Worm (Caenorhabditis elegans) whole organism, midembryonic: ENCODE results near the gene sek-5.

ENCODE experiments used
- T22C8.4 ChIP-seq: fragments of 200-800 bp; sonication (Bioruptor generic); IDR thresholded peaks from 2 replicates; pipeline ENCODE4 v1.3.6; 2022; ENCODE audit warnings: missing genetic modification characterization, missing compliant biosample characterization
- flt-1 ChIP-seq: fragments of 200-800 bp; sonication (Bioruptor generic); IDR thresholded peaks from 2 replicates; pipeline ENCODE4 v1.3.6; 2022; ENCODE audit warnings: missing genetic modification characterization, missing compliant biosample characterization
- klf-2 ChIP-seq: fragments of 200-800 bp; sonication (Bioruptor generic); conservative IDR thresholded peaks from 2 replicates; pipeline ENCODE4 v1.3.6; 2022; ENCODE audit warnings: missing genetic modification reagents, missing genetic modification characterization, missing compliant biosample characterization
- med-1 ChIP-seq: sonication (generic microtip); optimal IDR thresholded peaks from 2 replicates; lab custom pipeline; 2017; ENCODE audit warnings: missing genetic modification characterization, mild to moderate bottlenecking, missing compliant biosample characterization, antibody characterized with exemption, missing genetic modification reagents; ENCODE audit not compliant: insufficient read depth
- ref-1 ChIP-seq: fragments of 200-800 bp; sonication (Bioruptor generic); conservative IDR thresholded peaks from 2 replicates; pipeline ENCODE4 v1.3.6; 2022; ENCODE audit warnings: missing genetic modification reagents, missing genetic modification characterization, missing compliant biosample characterization
- tab-1 ChIP-seq: fragments of 200-800 bp; sonication (Bioruptor generic); IDR thresholded peaks from 2 replicates; pipeline ENCODE4 v1.3.6; 2022; ENCODE audit warnings: missing genetic modification characterization, missing compliant biosample characterization
- ztf-23 ChIP-seq: fragments of 200-800 bp; sonication (Bioruptor generic); IDR thresholded peaks from 2 replicates; pipeline ENCODE4 v1.3.6; 2022; ENCODE audit warnings: missing genetic modification reagents, missing genetic modification characterization, missing compliant biosample characterization

DNA sequence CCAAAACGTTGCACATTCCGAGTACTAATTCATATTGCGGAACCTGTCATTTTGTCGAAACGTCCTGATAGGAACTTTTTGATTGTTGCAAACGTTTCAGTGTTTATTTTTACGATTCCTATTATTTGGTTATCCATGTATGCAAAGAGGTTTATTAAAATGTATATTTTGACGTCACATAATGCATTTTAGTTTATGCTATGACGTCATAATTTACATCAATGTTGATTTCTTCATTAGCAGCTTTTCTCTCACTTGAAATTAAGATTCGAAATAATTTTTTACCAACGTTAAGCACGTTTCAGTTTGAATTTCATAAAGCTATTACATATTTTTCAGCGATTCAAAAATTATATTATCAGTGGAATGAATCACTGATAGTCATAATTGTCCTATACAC, 10.8 kb upstream of the sek-5 start:
- TF ChIP-seq flt-1: no peak
- no peak for TF ChIP-seq ztf-23 (GFP tag; lab: Robert Waterston, UW)
- no peak for TF ChIP-seq med-1 (GFP tag; lab: Kevin White, UChicago)
- no peak for TF ChIP-seq tab-1 (GFP tag; lab: Robert Waterston, UW)
- no peak for TF ChIP-seq ref-1 (GFP tag; lab: Robert Waterston, UW)
- TF ChIP-seq klf-2: no peak
- TF ChIP-seq T22C8.4 (GFP tag; lab: Robert Waterston, UW): no peak
